Fruit fly (Drosophila melanogaster): ENCODE measurements around the gene CG32939.

DNA sequence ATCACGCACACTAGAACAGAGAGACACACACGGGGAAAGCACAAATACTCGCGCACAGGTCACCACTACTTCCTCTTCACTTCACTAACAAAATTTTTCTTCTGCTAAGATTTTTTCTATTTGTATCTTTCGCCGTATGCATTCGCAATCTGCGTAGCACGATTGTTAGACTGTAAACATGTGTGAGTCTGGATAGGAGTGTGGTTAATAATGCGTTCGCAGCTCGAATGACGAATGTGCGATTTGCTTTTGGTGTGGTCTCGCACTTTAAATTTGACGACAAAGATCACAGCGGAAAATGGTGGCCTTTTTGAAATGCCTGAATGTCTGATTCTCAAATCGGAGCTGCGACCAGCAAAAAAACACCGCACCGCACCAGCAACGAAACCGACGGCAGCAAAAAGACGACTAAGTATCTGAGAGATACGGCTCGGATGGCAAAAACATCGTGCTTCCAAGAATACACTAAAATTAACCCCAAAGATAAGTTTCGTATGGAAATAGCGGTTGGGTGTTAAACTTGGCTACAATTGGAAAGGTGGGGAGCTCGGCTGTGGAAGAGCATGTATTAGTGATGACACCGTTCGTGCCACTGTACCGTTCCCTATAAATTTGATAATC, 12.2 kb downstream of the CG32939 start, which contains the start of gene Unc-115a:
- TF ChIP-seq Myc (optimal IDR thresholded peaks at IDR 0.05) = no peak
- no peak for TF ChIP-seq psq (optimal IDR thresholded peaks at IDR 0.05)
- TF ChIP-seq insv (optimal IDR thresholded peaks at IDR 0.05) = no peak

Data from Kc167 (cell line).